Fruit fly (Drosophila melanogaster): ENCODE measurements around the gene Syx13.

DNA sequence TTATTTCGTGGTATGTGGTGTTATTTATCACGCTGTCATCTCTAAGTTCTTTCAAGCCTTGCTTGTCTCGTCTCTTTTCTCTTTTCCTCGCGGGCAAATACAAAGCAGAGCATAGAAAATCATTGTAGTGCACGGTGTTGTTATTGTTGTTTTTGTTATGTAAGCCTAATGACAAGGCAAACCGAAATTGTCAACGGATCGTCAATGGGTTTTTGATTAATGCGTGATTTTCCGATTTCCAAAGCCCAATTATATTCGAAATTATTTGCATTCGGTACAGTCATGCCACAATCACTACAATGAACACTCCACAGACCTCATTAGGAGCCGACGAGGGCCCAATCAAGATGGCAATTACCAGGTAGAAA is 11.3 kb upstream of the Syx13 start:
- TF ChIP-seq psq (GFP tag; optimal IDR thresholded peaks at IDR 0.05) (no peak), usp (GFP tag; optimal IDR thresholded peaks at IDR 0.05) (no peak)
